Fruit fly (Drosophila melanogaster) whole organism, pupa: ENCODE data around the gene Nopp140.

Experiments
- CG13204 ChIP-seq: fragments of 200-800 bp; sonication (Bioruptor generic); optimal IDR thresholded peaks from 2 replicates; lab custom pipeline; 2018; ENCODE audit warnings: missing biosample characterization, mild to moderate bottlenecking, missing genetic modification characterization, moderate library complexity
- CG14655 ChIP-seq: fragments of 200-800 bp; sonication (Bioruptor generic); optimal IDR thresholded peaks from 3 replicates; lab custom pipeline; 2017; ENCODE audit warnings: mild to moderate bottlenecking, missing biosample characterization, missing genetic modification reagents, missing genetic modification characterization
- CG15710 ChIP-seq: fragments of 200-800 bp; sonication (Bioruptor generic); optimal IDR thresholded peaks from 2 replicates; lab custom pipeline; 2018; ENCODE audit warnings: missing biosample characterization, mild to moderate bottlenecking, missing genetic modification characterization, moderate library complexity
- CG17806 ChIP-seq: fragments of 200-800 bp; sonication (Bioruptor generic); optimal IDR thresholded peaks from 2 replicates; lab custom pipeline; 2018; ENCODE audit warnings: missing biosample characterization, mild to moderate bottlenecking, missing genetic modification characterization, moderate library complexity
- CG4496 ChIP-seq: fragments of 200-800 bp; sonication (Bioruptor generic); IDR thresholded peaks from 3 replicates; pipeline ENCODE4 v1.3.6; 2022; ENCODE audit warnings: missing biosample characterization, missing genetic modification characterization
- D1 ChIP-seq: fragments of 200-800 bp; sonication (Bioruptor generic); optimal IDR thresholded peaks from 2 replicates; lab custom pipeline; 2018; ENCODE audit warnings: missing biosample characterization, mild to moderate bottlenecking, missing genetic modification characterization, moderate library complexity
- Pif1A ChIP-seq: fragments of 200-800 bp; sonication (Bioruptor generic); optimal IDR thresholded peaks from 3 replicates; lab custom pipeline; 2016; ENCODE audit warnings: missing biosample characterization, missing genetic modification characterization
- gl ChIP-seq: fragments of 200-800 bp; sonication (Bioruptor generic); optimal IDR thresholded peaks from 2 replicates; lab custom pipeline; 2018; ENCODE audit warnings: missing biosample characterization, mild to moderate bottlenecking, missing genetic modification characterization

DNA sequence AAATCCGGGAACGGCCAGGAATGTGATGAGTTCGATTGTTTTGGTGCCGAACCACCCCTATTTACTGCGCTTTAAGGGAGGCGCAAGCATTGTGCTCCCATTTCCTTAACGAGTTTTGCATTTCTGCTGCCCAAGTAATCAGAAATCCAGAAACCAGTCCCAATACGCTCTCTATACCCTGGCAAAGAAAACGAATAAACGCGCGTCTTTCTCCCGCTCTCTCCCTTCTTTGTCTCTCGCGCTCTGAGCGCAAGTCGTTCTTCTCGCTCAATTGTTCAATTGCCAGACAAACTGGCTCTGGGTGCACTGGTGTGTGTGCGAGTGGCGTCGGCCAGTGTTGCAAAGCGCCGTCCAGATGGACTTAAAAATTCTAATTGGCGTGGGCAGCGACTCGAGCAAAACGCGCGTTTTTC is 47.8 kb downstream of the Nopp140 start:
- peak; percentile 96 for TF ChIP-seq CG15710
- TF ChIP-seq CG17806 (tag; lab: Kevin White, UChicago), result peak; percentile 90
- peak; percentile 91 for TF ChIP-seq gl
- peak; percentile 99 for TF ChIP-seq CG4496
- peak; percentile 87 for TF ChIP-seq CG14655
- no peak for TF ChIP-seq D1 (tag; lab: Kevin White, UChicago)
- TF ChIP-seq CG13204 (GFP tag; lab: Kevin White, UChicago), result peak; percentile 85
- peak; percentile 98 for TF ChIP-seq Pif1A
